Worm (Caenorhabditis elegans): ENCODE results near the gene znf-593.

znf-593 gene

ce11 chrIII:11921658-11922098 is 3.2 kb upstream of the znf-593 start, which contains the start of gene Y56A3A.22 (continued):
- TF ChIP-seq lin-29 (GFP tag; IDR thresholded peaks at IDR 0.05): no peak
- no peak for TF ChIP-seq dmd-9 (GFP tag; IDR thresholded peaks at IDR 0.05)
- TF ChIP-seq cey-2 (tag; optimal IDR thresholded peaks at IDR 0.05; ENCODE audit: borderline replicate concordance, insufficient read depth): no peak
- peak; percentile 92 for TF ChIP-seq ama-1 (optimal IDR thresholded peaks at IDR 0.05)
- TF ChIP-seq nhr-10 (tag; optimal IDR thresholded peaks at IDR 0.05): no peak
- peak; percentile 22; the same call in 1 of the 2 replicates for TF ChIP-seq set-16 (GFP tag; IDR thresholded peaks at IDR 0.05)
- peak; percentile 22 for TF ChIP-seq mep-1 (tag; optimal IDR thresholded peaks at IDR 0.05)
- no peak for TF ChIP-seq mxl-2 (GFP tag; conservative IDR thresholded peaks at IDR 0.05)
- no peak for TF ChIP-seq sdz-12 (GFP tag; optimal IDR thresholded peaks at IDR 0.05)
- TF ChIP-seq pha-4 (GFP tag; IDR thresholded peaks at IDR 0.05): peak; percentile 58; the same call in 1 of the 2 replicates
- no peak for TF ChIP-seq pha-4 (tag; optimal IDR thresholded peaks at IDR 0.05)
- peak; percentile 27; the same call in 1 of the 2 replicates for TF ChIP-seq hmg-1.1 (GFP tag; IDR thresholded peaks at IDR 0.05)
- TF ChIP-seq egl-27 (tag; optimal IDR thresholded peaks at IDR 0.05): no peak
- no peak for TF ChIP-seq zag-1 (tag; optimal IDR thresholded peaks at IDR 0.05)
- peak; percentile 43; the same call in 1 of the 2 replicates for TF ChIP-seq Y48G9A.11 (GFP tag; IDR thresholded peaks at IDR 0.05)
- TF ChIP-seq lin-13 (GFP tag; optimal IDR thresholded peaks at IDR 0.05): no peak
- peak; percentile 50; the same call in 1 of the 2 replicates for TF ChIP-seq ceh-20 (GFP tag; IDR thresholded peaks at IDR 0.05)
- TF ChIP-seq lim-7 (GFP tag; IDR thresholded peaks at IDR 0.05): 0 out of 2 replicates have a peak, but pooled peaks have one; percentile 21
- no peak for TF ChIP-seq unc-39 (tag; optimal IDR thresholded peaks at IDR 0.05)
- TF ChIP-seq ceh-62 (tag; optimal IDR thresholded peaks at IDR 0.05): no peak
- TF ChIP-seq F37D6.2 (tag; optimal IDR thresholded peaks at IDR 0.05): no peak
- TF ChIP-seq mes-2 (tag; optimal IDR thresholded peaks at IDR 0.05; ENCODE audit: poor library complexity, severe bottlenecking): peak; percentile 51
- TF ChIP-seq spr-3 (GFP tag; optimal IDR thresholded peaks at IDR 0.05): peak; percentile 67
- no peak for TF ChIP-seq ztf-11 (tag; optimal IDR thresholded peaks at IDR 0.05)
- peak; percentile 22 for TF ChIP-seq jun-1 (tag; optimal IDR thresholded peaks at IDR 0.05)
- TF ChIP-seq nhr-41 (GFP tag; IDR thresholded peaks at IDR 0.05): no peak
- no peak for TF ChIP-seq daf-19 (GFP tag; conservative IDR thresholded peaks at IDR 0.05)
- peak; percentile 30 for TF ChIP-seq spr-1 (tag; optimal IDR thresholded peaks at IDR 0.05)
- no peak for TF ChIP-seq zip-11 (GFP tag; IDR thresholded peaks at IDR 0.05)
- no peak for TF ChIP-seq dmd-6 (GFP tag; IDR thresholded peaks at IDR 0.05)
- peak; percentile 73 for TF ChIP-seq Y5F2A.4 (GFP tag; optimal IDR thresholded peaks at IDR 0.05)
- no peak for TF ChIP-seq daf-8 (GFP tag; IDR thresholded peaks at IDR 0.05)
- peak; percentile 14 for TF ChIP-seq nhr-48 (tag; optimal IDR thresholded peaks at IDR 0.05)
- no peak for TF ChIP-seq aly-2 (tag; optimal IDR thresholded peaks at IDR 0.05)
- TF ChIP-seq rbr-2 (tag; optimal IDR thresholded peaks at IDR 0.05): peak; percentile 44
- TF ChIP-seq dpl-1 (GFP tag; optimal IDR thresholded peaks at IDR 0.05): no peak
- TF ChIP-seq ces-1 (GFP tag; optimal IDR thresholded peaks at IDR 0.05): no peak
- peak in 1 of 2 experiments; percentile 3 for TF ChIP-seq lsy-2 (tag; optimal IDR thresholded peaks at IDR 0.05)
- no peak for TF ChIP-seq nhr-28 (tag; optimal IDR thresholded peaks at IDR 0.05)
- no peak for TF ChIP-seq Y75B8A.6 (GFP tag; IDR thresholded peaks at IDR 0.05)
- TF ChIP-seq nhr-111 (GFP tag; optimal IDR thresholded peaks at IDR 0.05): peak; percentile 65
- no peak for TF ChIP-seq nhr-6 (tag; optimal IDR thresholded peaks at IDR 0.05)
- TF ChIP-seq hlh-11 (tag; optimal IDR thresholded peaks at IDR 0.05): peak; percentile 42
- TF ChIP-seq nhr-237 (tag; optimal IDR thresholded peaks at IDR 0.05): no peak
- TF ChIP-seq unc-130 (GFP tag; optimal IDR thresholded peaks at IDR 0.05): no peak
- TF ChIP-seq lir-3 (tag; optimal IDR thresholded peaks at IDR 0.05): no peak
- no peak for TF ChIP-seq ceh-44 (GFP tag; IDR thresholded peaks at IDR 0.05)
- no peak for TF ChIP-seq unc-62 (GFP tag; optimal IDR thresholded peaks at IDR 0.05 in 1 of 2)
- TF ChIP-seq unc-62 (tag; optimal IDR thresholded peaks at IDR 0.05): no peak
- TF ChIP-seq dve-1 (tag; optimal IDR thresholded peaks at IDR 0.05; ENCODE audit: insufficient read depth): peak; percentile 43
- no peak for TF ChIP-seq F26F4.8 (GFP tag; conservative IDR thresholded peaks at IDR 0.05)
- TF ChIP-seq snpc-4 (tag; optimal IDR thresholded peaks at IDR 0.05): no peak
